Fruit fly (Drosophila melanogaster): ENCODE results near the gene Adk2.

The Adk2 gene

DNA sequence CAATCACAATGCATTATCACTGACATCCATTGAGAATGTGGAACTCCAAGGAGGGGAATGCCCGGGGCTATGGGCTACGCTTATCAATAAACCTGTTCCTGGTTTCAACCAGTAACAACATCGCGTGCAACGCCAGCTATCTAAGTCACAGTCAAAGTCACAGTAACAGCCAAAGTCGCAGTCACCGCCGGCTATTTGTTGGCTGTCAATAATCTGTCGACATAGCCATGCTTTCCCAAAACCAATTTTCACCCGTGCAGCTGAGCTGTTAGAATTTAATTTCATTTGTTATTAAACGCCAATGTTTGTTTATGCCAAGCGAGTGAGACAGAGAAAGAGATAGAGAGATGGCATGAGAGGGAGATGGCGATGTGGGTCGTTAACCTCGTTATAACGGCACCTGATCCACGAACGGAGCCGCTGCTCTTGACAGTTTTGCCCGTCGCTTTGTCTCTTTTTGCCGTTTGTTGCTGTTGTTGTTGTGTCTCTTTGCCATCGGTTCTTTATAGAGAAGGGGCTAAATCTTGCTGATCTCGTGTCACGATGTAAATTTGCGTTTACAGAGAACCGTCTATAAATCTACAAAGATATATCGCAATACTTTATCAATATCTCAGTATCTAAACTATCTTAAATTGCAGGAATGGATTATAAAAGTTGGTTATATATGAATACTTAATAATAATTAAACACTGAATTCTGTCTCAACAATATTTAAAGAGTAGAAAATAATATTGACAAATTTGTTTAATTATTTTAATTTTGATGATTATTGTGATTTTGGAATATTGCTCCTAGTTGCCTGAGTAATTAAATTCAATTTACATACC is 9.8 kb upstream of the Adk2 start:
- TF ChIP-seq zen2 (GFP tag; IDR thresholded peaks at IDR 0.05; ENCODE audit: partially characterized antibody) (0 out of 3 replicates have a peak, but pooled peaks have one; percentile 18), CG18476 (GFP tag; optimal IDR thresholded peaks at IDR 0.05) (no peak), tgo (GFP tag; IDR thresholded peaks at IDR 0.05) (no peak), vvl (GFP tag; IDR thresholded peaks at IDR 0.05) (peak; percentile 44; the same call in 1 of the 2 replicates), CG14667 (GFP tag; IDR thresholded peaks at IDR 0.05) (no peak), CG11504 (tag; optimal IDR thresholded peaks at IDR 0.05) (peak; percentile 39), BEAF-32 (GFP tag; optimal IDR thresholded peaks at IDR 0.05) (peak; percentile 64), CG7745 (tag; optimal IDR thresholded peaks at IDR 0.05) (peak; percentile 69), CG10654 (GFP tag; optimal IDR thresholded peaks at IDR 0.05) (no peak), CG3281 (GFP tag; optimal IDR thresholded peaks at IDR 0.05) (peak; percentile 1), CG9437 (GFP tag; optimal IDR thresholded peaks at IDR 0.05) (peak; percentile 40), Dip2 (GFP tag; IDR thresholded peaks at IDR 0.05) (no peak), CG12391 (tag; optimal IDR thresholded peaks at IDR 0.05) (peak; percentile 53), ind (GFP tag; optimal IDR thresholded peaks at IDR 0.05) (peak; percentile 6), nmo (GFP tag; optimal IDR thresholded peaks at IDR 0.05) (peak; percentile 30), CoRest (tag; optimal IDR thresholded peaks at IDR 0.05) (peak; percentile 30), Sry-β (GFP tag; optimal IDR thresholded peaks at IDR 0.05) (peak; percentile 20), dysf (GFP tag; IDR thresholded peaks at IDR 0.05) (0 out of 3 replicates have a peak, but pooled peaks have one; percentile 28), sens-2 (GFP tag; IDR thresholded peaks at IDR 0.05) (0 out of 2 replicates have a peak, but pooled peaks have one; percentile 29), CG2678 (tag; optimal IDR thresholded peaks at IDR 0.05) (peak; percentile 42), CG6854 (GFP tag; optimal IDR thresholded peaks at IDR 0.05) (no peak), CG42726 (GFP tag; IDR thresholded peaks at IDR 0.05; ENCODE audit: partially characterized antibody) (no peak), CG7987 (GFP tag; optimal IDR thresholded peaks at IDR 0.05) (no peak), Pdp1 (GFP tag; optimal IDR thresholded peaks at IDR 0.05) (peak in 1 of 2 experiments; percentile 9), row (GFP tag; IDR thresholded peaks at IDR 0.05) (peak; percentile 54), CG32767 (GFP tag; IDR thresholded peaks at IDR 0.05) (no peak), kni (GFP tag; optimal IDR thresholded peaks at IDR 0.05) (peak; percentile 93), CG8281 (tag; optimal IDR thresholded peaks at IDR 0.05) (peak; percentile 32), dan (GFP tag; IDR thresholded peaks at IDR 0.05) (no peak), CG1024 (GFP tag; IDR thresholded peaks at IDR 0.05) (0 out of 2 replicates have a peak, but pooled peaks have one; percentile 5), Dll (GFP tag; IDR thresholded peaks at IDR 0.05; ENCODE audit: partially characterized antibody) (peak; percentile 72), Lhr (GFP tag; optimal IDR thresholded peaks at IDR 0.05) (peak; percentile 4), Rx (GFP tag; IDR thresholded peaks at IDR 0.05) (no peak), CG5245 (GFP tag; optimal IDR thresholded peaks at IDR 0.05) (no peak), amos (GFP tag; IDR thresholded peaks at IDR 0.05; ENCODE audit: partially characterized antibody) (peak; percentile 7; the same call in 1 of the 2 replicates), D19A (tag; optimal IDR thresholded peaks at IDR 0.05) (peak; percentile 23), gem (tag; optimal IDR thresholded peaks at IDR 0.05) (peak; percentile 56), abd-A (tag; optimal IDR thresholded peaks at IDR 0.05) (peak; percentile 80), fd64A (GFP tag; optimal IDR thresholded peaks at IDR 0.05) (peak; percentile 67), pb (GFP tag; optimal IDR thresholded peaks at IDR 0.05) (no peak), fu2 (GFP tag; optimal IDR thresholded peaks at IDR 0.05) (no peak), pum (GFP tag; optimal IDR thresholded peaks at IDR 0.05) (no peak), CG10979 (tag; optimal IDR thresholded peaks at IDR 0.05) (peak; percentile 54), CG4404 (GFP tag; IDR thresholded peaks at IDR 0.05) (no peak), Chrac-16 (GFP tag; optimal IDR thresholded peaks at IDR 0.05) (peak; percentile 6), Nf-YA (GFP tag; IDR thresholded peaks at IDR 0.05) (no peak), bsh (GFP tag; optimal IDR thresholded peaks at IDR 0.05) (peak in 1 of 2 experiments; percentile 16), slbo (GFP tag; IDR thresholded peaks at IDR 0.05) (no peak)
